Worm (Caenorhabditis elegans) whole organism, L1 larva: ENCODE measurements around the gene F22B5.6.

Source experiments
- C16A3.4 ChIP-seq: fragments of 150-350 bp; optimal IDR thresholded peaks from 2 replicates; lab custom pipeline; 2014; ENCODE audit warnings: missing biosample characterization, missing genetic modification characterization
- F16B12.6 ChIP-seq: fragments of 150-350 bp; optimal IDR thresholded peaks from 2 replicates; lab custom pipeline; 2014; ENCODE audit warnings: missing biosample characterization, missing genetic modification characterization
- blmp-1 ChIP-seq: fragments of 150-350 bp; optimal IDR thresholded peaks from 2 replicates; lab custom pipeline; 2014; ENCODE audit warnings: missing biosample characterization, missing genetic modification characterization
- ceh-82 ChIP-seq, 3 experiments: fragments of 150-350 bp in 1 of 3; sonication (generic microtip) in 2 of 3; optimal IDR thresholded peaks; 2 replicates each; lab custom pipeline; 2014 to 2017; ENCODE audit warnings: missing biosample characterization in 3 of 3, missing genetic modification characterization in 3 of 3
- dsc-1 ChIP-seq: sonication (generic microtip); optimal IDR thresholded peaks from 2 replicates; lab custom pipeline; 2016; ENCODE audit warnings: mild to moderate bottlenecking, missing genetic modification characterization, missing compliant biosample characterization
- efl-1 ChIP-seq, 4 experiments: fragments of 150-350 bp; optimal IDR thresholded peaks in 3 of 4; peaks in 1 of 4; 1 replicate in 1 of 4; 2 replicates in 3 of 4; lab custom pipeline; 2014; ENCODE audit warnings: missing biosample characterization in 2 of 4, missing genetic modification characterization in 2 of 4, missing genetic modification reagents in 2 of 4
- efl-3 ChIP-seq: fragments of 200-800 bp; sonication (Bioruptor generic); optimal IDR thresholded peaks from 2 replicates; lab custom pipeline; 2018; ENCODE audit warnings: mild to moderate bottlenecking, missing genetic modification characterization, missing compliant biosample characterization
- fkh-4 ChIP-seq: sonication (generic microtip); optimal IDR thresholded peaks from 2 replicates; lab custom pipeline; 2016; ENCODE audit warnings: missing compliant biosample characterization, missing genetic modification characterization, borderline replicate concordance
- fos-1 ChIP-seq: fragments of 150-350 bp; optimal IDR thresholded peaks from 2 replicates; lab custom pipeline; 2014; ENCODE audit warnings: missing biosample characterization, missing genetic modification characterization
- hlh-4 ChIP-seq: sonication (generic microtip); optimal IDR thresholded peaks from 2 replicates; lab custom pipeline; 2016; ENCODE audit warnings: mild to moderate bottlenecking, missing genetic modification characterization, missing compliant biosample characterization
- isw-1 ChIP-seq: fragments of 200-800 bp; sonication (Bioruptor generic); IDR thresholded peaks from 2 replicates; pipeline ENCODE4 v1.3.6; 2022; ENCODE audit warnings: missing genetic modification characterization, missing compliant biosample characterization
- lin-14 ChIP-seq: fragments of 200-800 bp; sonication (Bioruptor generic); optimal IDR thresholded peaks from 2 replicates; lab custom pipeline; 2018; ENCODE audit warnings: mild to moderate bottlenecking, missing genetic modification characterization, moderate library complexity, missing compliant biosample characterization
- lin-15B ChIP-seq: fragments of 150-350 bp; sonication (generic microtip); optimal IDR thresholded peaks from 3 replicates; lab custom pipeline; 2014; ENCODE audit warnings: missing biosample characterization, missing genetic modification characterization
- lsy-2 ChIP-seq, 2 experiments: fragments of 150-350 bp; optimal IDR thresholded peaks; 2 replicates each; lab custom pipeline; 2014; ENCODE audit warnings: missing biosample characterization in 2 of 2, missing genetic modification characterization in 2 of 2
- nhr-19 ChIP-seq: fragments of 200-800 bp; sonication (Bioruptor generic); conservative IDR thresholded peaks from 2 replicates; pipeline ENCODE4 v1.3.6; 2022; ENCODE audit warnings: missing genetic modification characterization, missing compliant biosample characterization
- nhr-20 ChIP-seq: sonication (generic microtip); optimal IDR thresholded peaks from 2 replicates; lab custom pipeline; 2016; ENCODE audit warnings: mild to moderate bottlenecking, missing genetic modification characterization, missing compliant biosample characterization
- nhr-47 ChIP-seq: sonication (generic microtip); optimal IDR thresholded peaks from 2 replicates; lab custom pipeline; 2016; ENCODE audit warnings: mild to moderate bottlenecking, missing genetic modification characterization, moderate library complexity, missing compliant biosample characterization
- nhr-71 ChIP-seq: sonication (generic microtip); optimal IDR thresholded peaks from 2 replicates; lab custom pipeline; 2016; ENCODE audit warnings: mild to moderate bottlenecking, missing genetic modification characterization, moderate library complexity, missing compliant biosample characterization
- nhr-85 ChIP-seq: sonication (generic microtip); peaks from one replicate; lab custom pipeline; 2016; ENCODE audit warnings: missing genetic modification characterization, inconsistent platforms, missing compliant biosample characterization
- pag-3 ChIP-seq: sonication (generic microtip); optimal IDR thresholded peaks from 2 replicates; lab custom pipeline; 2017; ENCODE audit warnings: missing genetic modification characterization, mild to moderate bottlenecking, missing compliant biosample characterization, antibody characterized with exemption, borderline replicate concordance; ENCODE audit not compliant: insufficient read depth
- rnt-1 ChIP-seq: sonication (generic microtip); optimal IDR thresholded peaks from 2 replicates; lab custom pipeline; 2016; ENCODE audit warnings: mild to moderate bottlenecking, missing genetic modification characterization, moderate library complexity, missing compliant biosample characterization
- snu-23 ChIP-seq: sonication (generic microtip); optimal IDR thresholded peaks from 2 replicates; lab custom pipeline; 2016; ENCODE audit warnings: missing genetic modification characterization, missing compliant biosample characterization
- tbx-2 ChIP-seq: sonication (generic microtip); optimal IDR thresholded peaks from 2 replicates; lab custom pipeline; 2016; ENCODE audit warnings: missing genetic modification characterization, missing compliant biosample characterization
- unc-130 ChIP-seq: fragments of 150-350 bp; optimal IDR thresholded peaks from 2 replicates; lab custom pipeline; 2017; ENCODE audit warnings: missing biosample characterization, missing genetic modification characterization, inconsistent platforms
- zip-4 ChIP-seq: fragments of 200-800 bp; sonication (Bioruptor generic); optimal IDR thresholded peaks from 2 replicates; lab custom pipeline; 2018; ENCODE audit warnings: mild to moderate bottlenecking, missing genetic modification characterization, moderate library complexity, missing compliant biosample characterization
- ztf-11 ChIP-seq, 2 experiments: sonication (generic microtip); optimal IDR thresholded peaks; 2 replicates each; lab custom pipeline; 2016 to 2017; ENCODE audit warnings: missing genetic modification characterization in 2 of 2, missing biosample characterization in 1 of 2, missing compliant biosample characterization in 1 of 2

F22B5.6 gene

ce11 chrII:8456094-8456493 lies at the start of gene F22B5.6:
F22B5.6 (minus strand) TSS chrII:8456194.
- TF ChIP-seq zip-4 (GFP tag; lab: Kevin White, UChicago): no peak
- no peak for TF ChIP-seq efl-1 (optimal IDR thresholded peaks at IDR 0.05; lab: Kevin White, UChicago)
- peak in 1 of 2 experiments; percentile 73 for TF ChIP-seq efl-1 (GFP tag; optimal IDR thresholded peaks at IDR 0.05 in 1 of 2; lab: Kevin White, UChicago)
- TF ChIP-seq, all 84 proteins: peak for 1

ce11 chrII:8504074-8504724 lies 48.2 kb upstream of the F22B5.6 start:
- TF ChIP-seq nhr-71: peak; percentile 23
- TF ChIP-seq isw-1 (GFP tag; lab: Robert Waterston, UW): no peak
- peak; percentile 58 for TF ChIP-seq lin-14
- peak in 1 of 2 experiments; percentile 13 for TF ChIP-seq lsy-2 (tag; optimal IDR thresholded peaks at IDR 0.05; lab: Kevin White, UChicago)
- TF ChIP-seq unc-130 (tag; lab: Kevin White, UChicago): no peak
- no peak for TF ChIP-seq efl-1 (optimal IDR thresholded peaks at IDR 0.05; lab: Kevin White, UChicago)
- no peak for TF ChIP-seq efl-1 (GFP tag; optimal IDR thresholded peaks at IDR 0.05 in 1 of 2; lab: Kevin White, UChicago)

DNA sequence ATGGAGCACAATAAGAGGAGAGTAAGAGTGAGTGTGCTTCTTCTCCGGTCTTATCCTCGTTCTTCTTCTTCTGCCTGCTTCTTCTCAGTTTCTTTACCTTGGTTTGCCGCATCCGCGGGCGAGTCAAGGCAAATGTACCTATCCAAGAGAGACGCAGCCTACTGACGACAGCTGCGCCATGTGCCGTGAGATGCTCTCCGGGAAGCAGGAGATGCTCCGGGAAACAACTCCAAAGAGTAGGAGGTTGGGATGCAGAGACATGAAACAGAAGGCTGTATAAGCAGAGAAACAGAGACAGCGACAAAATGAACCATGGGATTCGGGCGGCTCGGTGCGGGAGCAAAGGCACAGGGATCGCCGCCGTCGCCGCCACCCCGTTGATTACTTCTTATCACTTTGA lies 43.0 kb upstream of the F22B5.6 start:
- TF ChIP-seq snu-23 (GFP tag; lab: Kevin White, UChicago) (peak; percentile 56), pag-3 (tag; lab: Kevin White, UChicago) (peak; percentile 55), lsy-2 (tag; optimal IDR thresholded peaks at IDR 0.05; lab: Kevin White, UChicago) (peak in 1 of 2 experiments; percentile 34), rnt-1 (tag; lab: Kevin White, UChicago) (peak; percentile 74), dsc-1 (tag; lab: Kevin White, UChicago) (peak; percentile 8), hlh-4 (tag; lab: Kevin White, UChicago) (no peak), unc-130 (tag; lab: Kevin White, UChicago) (peak; percentile 40), nhr-71 (peak; percentile 73), nhr-47 (tag; lab: Kevin White, UChicago) (peak; percentile 0), tbx-2 (tag; lab: Kevin White, UChicago) (peak; percentile 13), nhr-19 (GFP tag; lab: Robert Waterston, UW) (peak; percentile 41), fos-1 (no peak), lin-14 (peak; percentile 78), ztf-11 (tag; optimal IDR thresholded peaks at IDR 0.05; lab: Kevin White, UChicago) (no peak), nhr-20 (peak; percentile 31)

- TF ChIP-seq fkh-4 (no peak), C16A3.4 (tag; lab: Kevin White, UChicago) (no peak), hlh-4 (tag; lab: Kevin White, UChicago) (no peak), ceh-82 (tag; optimal IDR thresholded peaks at IDR 0.05; lab: Kevin White, UChicago) (no peak)
Measured at ce11 chrII:8498173-8498572, 42.2 kb upstream of the F22B5.6 start.

DNA sequence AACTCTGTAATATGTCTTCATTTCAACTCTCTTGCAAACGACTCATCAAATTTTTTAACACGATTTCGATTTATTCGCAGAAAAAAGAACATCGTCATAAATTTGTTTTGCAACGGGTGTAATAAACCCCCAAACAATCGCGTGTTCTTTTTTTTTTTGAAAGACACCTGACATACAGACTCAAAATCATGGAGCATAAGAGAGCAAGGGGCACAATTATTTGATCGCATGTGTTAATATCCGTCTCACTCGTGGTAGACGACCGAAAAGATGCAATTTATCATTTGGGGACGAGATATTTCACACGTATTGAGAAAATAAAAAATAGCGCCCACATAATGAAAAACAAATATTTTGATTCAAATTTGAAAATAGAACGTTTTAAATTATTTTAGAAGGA lies 40.2 kb upstream of the F22B5.6 start:
- TF ChIP-seq lin-15B (tag; lab: Kevin White, UChicago): no peak
- TF ChIP-seq efl-1 (optimal IDR thresholded peaks at IDR 0.05; lab: Kevin White, UChicago): no peak
- TF ChIP-seq efl-1 (GFP tag; optimal IDR thresholded peaks at IDR 0.05 in 1 of 2; lab: Kevin White, UChicago): peak in 1 of 2 experiments; percentile 58
- TF ChIP-seq nhr-85: no peak
- peak; percentile 56 for TF ChIP-seq rnt-1 (tag; lab: Kevin White, UChicago)
- TF ChIP-seq lsy-2 (tag; optimal IDR thresholded peaks at IDR 0.05; lab: Kevin White, UChicago): peak in 1 of 2 experiments; percentile 25
- TF ChIP-seq nhr-71: peak; percentile 28
- TF ChIP-seq nhr-19 (GFP tag; lab: Robert Waterston, UW): 0 out of 2 replicates have a peak, but pooled peaks have one; percentile 31
- TF ChIP-seq lin-14: peak; percentile 74

DNA sequence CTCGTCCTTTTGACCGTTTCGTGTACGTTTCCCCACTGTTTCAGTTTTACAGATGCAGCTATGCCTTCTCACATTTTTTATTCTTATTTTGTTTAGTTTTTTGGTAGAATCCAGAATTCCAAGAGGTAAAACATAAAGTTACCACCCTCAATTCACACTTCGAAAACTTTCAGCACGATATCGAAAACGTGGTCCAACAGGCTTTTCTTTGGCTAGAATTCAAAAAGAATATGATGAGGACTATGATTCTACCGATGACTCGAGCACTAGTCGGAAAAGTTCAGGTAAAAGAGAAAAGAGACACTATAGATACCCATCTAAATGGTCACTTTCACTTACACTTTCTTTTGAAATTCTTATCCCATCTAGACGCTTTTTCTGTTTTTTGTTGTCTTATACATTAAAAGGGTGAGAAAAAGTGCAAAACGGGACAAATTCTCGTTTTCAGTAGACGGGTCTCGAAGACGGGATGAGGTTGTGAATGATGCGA lies 38.3 kb upstream of the F22B5.6 start, which contains the start of gene M05D6.9:
M05D6.9 (plus strand) TSS at position 51 of the 490 bp plus-strand sequence.
- TF ChIP-seq blmp-1 (tag; lab: Kevin White, UChicago) (peak; percentile 64), efl-3 (GFP tag; lab: Kevin White, UChicago) (no peak)

ce11 chrII:8488123-8488522 lies 32.1 kb upstream of the F22B5.6 start:
- no peak for TF ChIP-seq efl-1 (optimal IDR thresholded peaks at IDR 0.05; lab: Kevin White, UChicago)
- peak in 1 of 2 experiments; percentile 68 for TF ChIP-seq efl-1 (GFP tag; optimal IDR thresholded peaks at IDR 0.05 in 1 of 2; lab: Kevin White, UChicago)
- no peak for TF ChIP-seq F16B12.6
